Worm (Caenorhabditis elegans) whole organism, young adult: ENCODE results near the gene F10E9.4.

ENCODE experiments used
- B0019.2 ChIP-seq: fragments of 200-800 bp; sonication (Bioruptor generic); conservative IDR thresholded peaks from 2 replicates; pipeline ENCODE4 v1.3.6; 2022; ENCODE audit warnings: missing genetic modification reagents, missing genetic modification characterization, missing compliant biosample characterization
- B0261.1 ChIP-seq: sonication (generic microtip); optimal IDR thresholded peaks from 2 replicates; lab custom pipeline; 2016; ENCODE audit warnings: mild to moderate bottlenecking, missing genetic modification characterization, moderate library complexity, missing compliant biosample characterization
- F49E8.2 ChIP-seq: sonication (generic microtip); optimal IDR thresholded peaks from 3 replicates; lab custom pipeline; 2017; ENCODE audit warnings: missing genetic modification characterization, mild to moderate bottlenecking, missing compliant biosample characterization, antibody characterized with exemption, moderate library complexity; ENCODE audit not compliant: insufficient read depth
- cebp-1 ChIP-seq, 2 experiments: fragments of 200-800 bp in 1 of 2; sonication (Bioruptor generic) in 1 of 2; sonication (generic microtip) in 1 of 2; IDR thresholded peaks in 1 of 2; optimal IDR thresholded peaks in 1 of 2; 2 replicates each; pipeline versions ENCODE4 v1.3.6 to Lab custom; 2017 to 2022; ENCODE audit warnings: missing compliant biosample characterization in 2 of 2, missing genetic modification characterization in 2 of 2, mild to moderate bottlenecking in 1 of 2, missing genetic modification reagents in 1 of 2, moderate library complexity in 1 of 2
- die-1 ChIP-seq: sonication (generic microtip); optimal IDR thresholded peaks from 2 replicates; lab custom pipeline; 2016; ENCODE audit warnings: missing genotype, mild to moderate bottlenecking, missing genetic modification characterization, missing compliant biosample characterization
- gei-17 ChIP-seq: fragments of 200-800 bp; sonication (Bioruptor generic); optimal IDR thresholded peaks from 2 replicates; lab custom pipeline; 2018; ENCODE audit warnings: mild to moderate bottlenecking, missing genetic modification characterization, missing compliant biosample characterization
- lin-35 ChIP-seq, 3 experiments: fragments of 150-350 bp in 2 of 3; sonication (generic microtip) in 1 of 3; optimal IDR thresholded peaks; 2 replicates each; lab custom pipeline; 2014 to 2018; ENCODE audit warnings: missing biosample characterization in 3 of 3, missing genetic modification characterization in 3 of 3, missing genetic modification reagents in 3 of 3
- lir-1 ChIP-seq: fragments of 200-800 bp; sonication (Bioruptor generic); conservative IDR thresholded peaks from 2 replicates; pipeline ENCODE4 v1.3.6; 2022; ENCODE audit warnings: missing genetic modification reagents, missing genetic modification characterization, missing compliant biosample characterization
- madf-3 ChIP-seq: fragments of 200-800 bp; sonication (Bioruptor generic); IDR thresholded peaks from 2 replicates; pipeline ENCODE4 v1.3.6; 2022; ENCODE audit warnings: missing genetic modification reagents, missing genetic modification characterization, missing compliant biosample characterization
- nhr-27 ChIP-seq: fragments of 200-800 bp; sonication (Bioruptor generic); optimal IDR thresholded peaks from 2 replicates; lab custom pipeline; 2018; ENCODE audit warnings: mild to moderate bottlenecking, missing genetic modification characterization, moderate library complexity, missing compliant biosample characterization
- sptf-2 ChIP-seq: fragments of 200-800 bp; sonication (Bioruptor generic); optimal IDR thresholded peaks from 2 replicates; lab custom pipeline; 2018; ENCODE audit warnings: mild to moderate bottlenecking, missing genetic modification characterization, missing compliant biosample characterization

DNA sequence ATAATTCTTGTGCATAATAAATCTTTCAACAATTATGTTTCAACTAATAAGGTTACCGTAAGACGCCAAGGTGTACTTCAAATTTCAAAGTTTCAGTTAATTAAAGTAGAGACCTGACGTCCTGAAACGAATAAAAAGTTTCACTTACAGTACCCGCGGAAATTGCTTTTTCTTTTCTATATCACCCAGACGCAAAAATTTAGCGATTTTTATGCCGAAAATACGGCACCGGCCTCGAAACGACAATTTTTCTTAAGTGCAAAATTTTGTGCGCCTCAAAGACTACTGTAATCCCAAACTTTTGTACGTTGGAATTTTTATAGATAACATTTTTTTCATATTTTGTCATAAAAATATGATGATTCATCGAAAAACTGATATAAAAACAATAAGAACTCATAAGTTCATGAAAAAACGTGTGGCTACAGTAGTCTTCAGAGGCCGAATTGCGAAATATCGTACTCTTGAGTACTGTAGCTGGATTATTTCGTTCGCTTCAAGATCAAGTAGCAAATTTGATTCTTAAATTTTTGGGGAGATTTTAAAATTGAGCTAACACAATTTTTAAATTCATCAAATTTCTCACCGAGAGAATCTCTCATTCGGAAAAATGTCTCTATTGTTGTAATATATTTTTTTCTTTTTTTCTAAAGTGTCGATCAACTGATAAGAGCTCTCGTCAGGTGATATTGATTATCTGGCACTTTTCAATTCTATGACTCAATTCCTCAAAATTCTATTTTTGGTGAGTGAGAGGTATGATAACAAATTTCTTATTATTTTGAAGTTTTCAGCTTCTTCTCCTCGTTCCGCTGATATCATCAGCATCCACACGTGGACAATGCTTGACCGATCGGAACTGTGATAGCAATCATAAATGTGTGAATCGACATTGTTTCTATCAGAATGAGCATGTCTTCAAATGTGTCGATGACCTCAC is 17.5 kb downstream of the F10E9.4 start, which contains the start of gene ZC262.13:
- TF ChIP-seq die-1 = no peak
- no peak for TF ChIP-seq gei-17 (GFP tag; lab: Kevin White, UChicago)
- no peak for TF ChIP-seq madf-3 (GFP tag; lab: Robert Waterston, UW)
- no peak for TF ChIP-seq B0019.2 (GFP tag; lab: Robert Waterston, UW)
- TF ChIP-seq B0261.1 (tag; lab: Kevin White, UChicago) = no peak
- TF ChIP-seq cebp-1 (GFP tag; IDR thresholded peaks at IDR 0.05; lab: Robert Waterston, UW) = peak; percentile 60; the same call in 1 of the 2 replicates
- TF ChIP-seq cebp-1 (tag; optimal IDR thresholded peaks at IDR 0.05; lab: Kevin White, UChicago) = peak; percentile 80
- TF ChIP-seq nhr-27 (tag; lab: Kevin White, UChicago) = no peak
- TF ChIP-seq F49E8.2 = no peak
- TF ChIP-seq lin-35 (GFP tag; optimal IDR thresholded peaks at IDR 0.05; lab: Kevin White, UChicago) = peak in 1 of 3 experiments; percentile 11
- no peak for TF ChIP-seq sptf-2 (GFP tag; lab: Kevin White, UChicago)
- no peak for TF ChIP-seq lir-1
